Fruit fly (Drosophila melanogaster): ENCODE measurements around the gene Naa20B.
A peak's percentile ranks its signal among the peaks of the same experiment; 100 is the strongest.

Naa20B gene

DNA sequence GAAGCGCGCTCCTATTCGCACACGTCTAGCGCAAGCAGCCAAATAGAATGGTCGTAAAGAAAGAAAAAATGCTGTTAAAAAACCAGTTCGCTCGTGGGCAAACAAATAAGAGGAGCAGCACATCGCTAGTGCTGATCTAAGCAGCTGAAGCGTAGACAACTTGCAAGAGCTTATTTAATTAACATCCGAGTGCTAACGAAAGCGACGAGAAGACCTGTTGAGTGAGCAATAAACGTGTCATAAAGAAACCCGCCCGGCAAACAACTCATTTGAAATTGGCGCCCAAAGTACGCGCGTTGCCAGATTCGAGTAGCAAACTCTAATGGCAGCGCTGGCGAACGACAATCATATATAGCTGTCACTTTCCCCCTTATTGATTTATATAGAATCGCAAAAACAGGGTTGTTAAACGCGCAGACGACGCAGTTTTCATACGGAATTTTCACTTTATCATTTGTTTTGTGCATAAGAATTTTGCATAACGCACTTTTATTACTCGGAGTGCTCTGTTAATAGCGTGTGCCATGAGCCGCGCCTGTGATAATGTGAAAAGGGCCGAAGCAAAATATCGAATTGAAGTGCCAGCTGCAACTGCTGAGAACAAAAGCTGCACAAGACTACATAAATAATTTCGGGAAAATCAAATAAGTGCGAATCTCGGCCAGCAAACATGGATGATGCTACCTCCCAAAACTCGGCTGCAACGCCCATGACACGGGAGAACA lies 38.9 kb downstream of the Naa20B start (continued):
- TF ChIP-seq gem (tag; optimal IDR thresholded peaks at IDR 0.05) (no peak), CHES-1-like (GFP tag; optimal IDR thresholded peaks at IDR 0.05) (peak; percentile 57), gt (GFP tag; IDR thresholded peaks at IDR 0.05) (no peak), Ets97D (GFP tag; optimal IDR thresholded peaks at IDR 0.05) (peak; percentile 51), Poxn (GFP tag; IDR thresholded peaks at IDR 0.05) (no peak), Trl (optimal IDR thresholded peaks at IDR 0.05) (no peak), Trl (GFP tag; optimal IDR thresholded peaks at IDR 0.05) (no peak), az2 (GFP tag; optimal IDR thresholded peaks at IDR 0.05) (no peak), Atf3 (GFP tag; optimal IDR thresholded peaks at IDR 0.05) (peak; percentile 8), CrebB (tag; optimal IDR thresholded peaks at IDR 0.05) (peak; percentile 7), Scr (GFP tag; IDR thresholded peaks at IDR 0.05; ENCODE audit: partially characterized antibody) (peak; percentile 40; the same call in 1 of the 2 replicates), Sry-β (GFP tag; optimal IDR thresholded peaks at IDR 0.05) (no peak), dm (GFP tag; optimal IDR thresholded peaks at IDR 0.05) (peak; percentile 4), NC2α (GFP tag; optimal IDR thresholded peaks at IDR 0.05) (no peak), TFAM (GFP tag; optimal IDR thresholded peaks at IDR 0.05) (no peak), Antp (GFP tag; optimal IDR thresholded peaks at IDR 0.05) (no peak), pnt (GFP tag; optimal IDR thresholded peaks at IDR 0.05) (no peak), CG12155 (GFP tag; optimal IDR thresholded peaks at IDR 0.05) (peak; percentile 43), psq (GFP tag; optimal IDR thresholded peaks at IDR 0.05) (no peak), CG6791 (GFP tag; IDR thresholded peaks at IDR 0.05; ENCODE audit: partially characterized antibody) (no peak; the same call in none of the 3 replicates), H2.0 (GFP tag; IDR thresholded peaks at IDR 0.05) (no peak), nau (GFP tag; optimal IDR thresholded peaks at IDR 0.05) (peak; percentile 4), CG6813 (GFP tag; optimal IDR thresholded peaks at IDR 0.05) (no peak), CG4617 (GFP tag; optimal IDR thresholded peaks at IDR 0.05; ENCODE audit: borderline replicate concordance) (peak; percentile 89), Abd-B (GFP tag; optimal IDR thresholded peaks at IDR 0.05) (no peak), Atf6 (GFP tag; IDR thresholded peaks at IDR 0.05) (no peak), CG2116 (GFP tag; optimal IDR thresholded peaks at IDR 0.05) (peak; percentile 77), klu (GFP tag; IDR thresholded peaks at IDR 0.05) (no peak), sr (GFP tag; IDR thresholded peaks at IDR 0.05) (no peak), tap (tag; optimal IDR thresholded peaks at IDR 0.05) (no peak), Nf-YA (GFP tag; IDR thresholded peaks at IDR 0.05) (no peak), Kr (GFP tag; optimal IDR thresholded peaks at IDR 0.05) (no peak), CG17361 (GFP tag; IDR thresholded peaks at IDR 0.05) (no peak), gcm (GFP tag; optimal IDR thresholded peaks at IDR 0.05) (no peak), Myb (GFP tag; optimal IDR thresholded peaks at IDR 0.05) (peak; percentile 39), tx (GFP tag; optimal IDR thresholded peaks at IDR 0.05) (no peak), odd (GFP tag; optimal IDR thresholded peaks at IDR 0.05) (no peak), Rfx (GFP tag; IDR thresholded peaks at IDR 0.05) (0 out of 2 replicates have a peak, but pooled peaks have one; percentile 23), danr (GFP tag; IDR thresholded peaks at IDR 0.05) (no peak), CG7963 (GFP tag; IDR thresholded peaks at IDR 0.05; ENCODE audit: partially characterized antibody) (no peak), prd (optimal IDR thresholded peaks at IDR 0.05) (no peak), prd (GFP tag; IDR thresholded peaks at IDR 0.05) (no peak), CG3847 (GFP tag; IDR thresholded peaks at IDR 0.05) (peak; percentile 67), trem (tag; optimal IDR thresholded peaks at IDR 0.05) (peak; percentile 47), cad (GFP tag; optimal IDR thresholded peaks at IDR 0.05) (no peak), CG11398 (GFP tag; optimal IDR thresholded peaks at IDR 0.05) (no peak), ftz-f1 (GFP tag; optimal IDR thresholded peaks at IDR 0.05) (peak; percentile 12), CG9215 (GFP tag; IDR thresholded peaks at IDR 0.05) (no peak), CG11093 (GFP tag; IDR thresholded peaks at IDR 0.05) (no peak), CG12744 (GFP tag; optimal IDR thresholded peaks at IDR 0.05) (no peak), lola (GFP tag; optimal IDR thresholded peaks at IDR 0.05) (no peak)

All from whole organism, embryonic.